Fruit fly (Drosophila melanogaster): ENCODE measurements around the gene zfh1.

dm6 chr3R:30832130-30832529 lies 66.4 kb downstream of the zfh1 start:
- TF ChIP-seq Gug (GFP tag; IDR thresholded peaks at IDR 0.05) (no peak), D19B (GFP tag; optimal IDR thresholded peaks at IDR 0.05) (no peak), exex (tag; optimal IDR thresholded peaks at IDR 0.05) (no peak), jigr1 (GFP tag; IDR thresholded peaks at IDR 0.05) (no peak)
